Worm (Caenorhabditis elegans): ENCODE results near the gene ncx-9.

Gene ncx-9

DNA sequence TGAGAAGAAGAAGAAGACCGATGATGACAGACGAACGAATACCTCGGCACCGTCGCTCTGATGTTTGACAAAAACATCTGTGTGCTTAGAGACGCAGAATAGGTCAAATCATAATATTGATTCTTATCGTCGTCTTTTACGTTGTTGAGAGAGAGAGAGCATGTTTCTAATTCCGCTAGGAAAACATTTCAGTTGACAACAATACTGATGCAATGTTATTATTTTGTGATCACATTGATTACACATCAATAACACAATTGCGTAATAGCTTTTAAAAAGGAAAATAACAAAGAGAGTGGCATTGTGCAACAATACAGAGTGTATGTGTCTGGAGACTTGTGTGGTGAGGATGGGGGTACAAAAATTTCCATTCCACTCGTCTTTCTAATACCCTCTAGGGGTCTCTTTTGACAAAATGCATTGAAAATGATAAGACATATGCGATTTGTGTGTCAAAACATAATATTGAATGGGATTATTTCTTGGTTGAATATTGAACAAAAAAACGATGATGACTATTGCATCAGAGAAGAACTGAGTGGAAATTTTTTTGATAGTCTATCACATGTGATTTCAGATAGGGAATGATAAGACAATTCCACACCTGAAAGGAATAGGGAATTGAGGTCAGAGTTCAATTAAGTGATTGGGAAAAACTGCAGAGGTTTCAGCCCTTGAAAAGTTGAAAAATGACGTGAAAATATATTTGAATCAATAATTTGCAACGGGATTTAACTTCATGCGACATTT is 30.2 kb downstream of the ncx-9 start:
- no peak for TF ChIP-seq unc-62 (GFP tag; optimal IDR thresholded peaks at IDR 0.05)

- TF ChIP-seq unc-62 (GFP tag; optimal IDR thresholded peaks at IDR 0.05), result no peak
These were observed 30.9 kb downstream of the ncx-9 start for ce11 chrV:4964020-4964635.

DNA sequence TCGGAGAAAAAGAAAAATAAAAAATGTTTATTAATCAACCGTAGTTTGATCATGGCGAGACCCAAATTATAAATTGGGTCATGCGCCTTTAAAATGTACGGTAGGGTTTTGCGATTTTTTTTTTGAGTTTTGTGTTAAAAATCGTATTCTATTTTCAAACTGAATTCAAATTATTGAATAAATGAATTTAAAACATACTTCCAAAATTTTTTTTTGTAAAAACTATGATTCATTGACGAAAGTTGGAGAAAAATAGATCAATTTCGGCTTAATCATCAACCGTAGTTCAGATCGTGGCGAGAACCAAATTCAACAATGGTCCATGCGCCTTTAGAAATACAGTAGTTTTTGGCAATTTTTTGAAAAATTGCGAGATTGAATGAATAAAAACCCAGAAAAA is 31.4 kb downstream of the ncx-9 start:
- no peak for TF ChIP-seq unc-62 (GFP tag; optimal IDR thresholded peaks at IDR 0.05)

DNA sequence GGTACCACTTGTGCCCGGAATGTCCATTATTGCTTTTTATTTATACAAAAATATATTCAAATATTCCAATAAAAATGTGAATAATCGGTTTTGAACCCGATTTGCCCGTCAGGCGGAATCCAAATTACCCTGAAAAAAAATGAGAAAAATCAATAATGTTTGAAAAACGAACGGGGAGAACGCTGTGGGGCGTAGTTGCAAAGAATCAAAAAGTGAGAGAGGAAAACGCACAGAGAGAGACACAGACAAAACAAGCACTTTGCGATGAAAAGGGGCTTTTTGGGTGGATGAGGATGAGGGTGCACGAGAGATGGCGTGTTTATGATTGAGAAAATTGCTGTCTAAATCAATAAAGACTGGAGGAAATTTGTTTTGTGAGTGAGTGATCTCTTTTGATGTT is 32.1 kb downstream of the ncx-9 start, which contains the start of gene tam-1:
TSS of gene tam-1 (minus strand) at position 135 of the 400 bp plus-strand sequence.
- no peak for TF ChIP-seq unc-62 (GFP tag; optimal IDR thresholded peaks at IDR 0.05)

DNA sequence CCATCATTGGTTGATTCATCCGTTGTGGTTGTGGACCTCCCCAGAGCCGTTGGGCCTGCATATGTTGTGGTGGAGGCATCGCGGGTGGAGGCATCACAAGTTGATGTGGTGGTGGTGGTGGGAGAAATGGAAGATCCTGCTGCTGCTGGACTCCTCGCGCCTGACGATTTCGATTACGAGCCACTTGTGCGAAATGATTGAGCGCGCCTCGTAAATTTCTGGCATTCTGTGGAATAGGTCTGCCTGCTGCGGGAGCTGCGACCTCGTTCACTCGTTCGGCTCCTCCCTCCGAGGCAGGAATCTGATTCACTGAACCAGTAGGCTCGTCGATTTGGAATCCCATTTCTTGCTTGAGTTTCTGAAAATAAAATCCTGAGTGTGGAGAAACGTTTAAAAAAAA is 34.4 kb downstream of the ncx-9 start:
- no peak for TF ChIP-seq unc-62 (GFP tag; optimal IDR thresholded peaks at IDR 0.05)

ce11 chrV:4957619-4958018 is 37.4 kb downstream of the ncx-9 start:
- TF ChIP-seq unc-62 (GFP tag; optimal IDR thresholded peaks at IDR 0.05), result no peak

- no peak for TF ChIP-seq unc-62 (GFP tag; optimal IDR thresholded peaks at IDR 0.05)
These were observed 38.5 kb downstream of the ncx-9 start, which contains the start of gene str-208 for ce11 chrV:4956529-4956928. TSS of gene str-208 (plus strand) at chrV:4956829.

DNA sequence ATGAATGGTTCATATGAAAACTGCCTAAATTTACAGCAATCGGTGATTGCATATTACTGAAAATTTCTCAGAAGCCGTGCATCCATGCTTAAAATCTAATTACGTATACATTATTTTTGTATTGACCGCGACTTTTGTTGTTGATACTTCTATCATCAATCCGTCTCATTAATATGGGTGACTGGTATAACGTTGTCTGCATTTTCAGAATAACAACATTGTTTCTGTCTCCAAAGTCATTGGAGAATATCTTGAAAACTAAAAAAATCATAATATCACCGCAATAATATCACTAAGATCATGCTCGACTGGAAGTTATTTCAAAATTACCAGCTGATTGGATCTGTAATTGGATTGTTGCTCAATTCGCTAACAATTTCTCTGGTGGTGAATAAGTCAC is 43.6 kb downstream of the ncx-9 start, which contains the start of gene str-207:
TSS of gene str-207 (plus strand) at position 301 of the 400 bp plus-strand sequence.
- TF ChIP-seq unc-62 (GFP tag; optimal IDR thresholded peaks at IDR 0.05), result no peak

ce11 chrV:4948635-4949034 is 46.4 kb downstream of the ncx-9 start, which contains the start of gene str-209:
TSS of gene str-209 (plus strand) at chrV:4948935.
- TF ChIP-seq unc-62 (GFP tag; optimal IDR thresholded peaks at IDR 0.05), result no peak

DNA sequence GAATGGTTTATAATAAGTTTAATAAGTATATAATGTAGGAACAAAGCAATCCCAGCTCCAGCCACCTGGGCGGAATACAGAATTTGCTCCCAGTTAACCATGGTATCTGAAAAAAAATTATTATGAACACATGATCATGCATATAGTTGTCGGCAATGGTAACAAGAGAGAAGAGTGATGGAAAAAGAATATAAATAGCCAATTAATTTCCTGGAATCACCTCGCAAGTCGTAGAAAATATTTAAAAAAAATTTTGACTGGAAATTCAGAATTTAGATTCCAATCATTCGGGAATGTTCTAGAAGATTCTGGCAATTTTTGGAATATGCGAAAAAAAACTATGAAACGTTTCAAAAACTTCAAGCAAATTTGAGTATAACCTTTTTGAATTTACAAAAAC is 50.8 kb downstream of the ncx-9 start, which contains the start of gene str-211:
TSS of gene str-211 (minus strand) at position 101 of the 400 bp plus-strand sequence.
- TF ChIP-seq unc-62 (GFP tag; optimal IDR thresholded peaks at IDR 0.05), result no peak

Measured in whole organism, dauer.